Fruit fly (Drosophila melanogaster): ENCODE measurements around the gene pasha.

Gene pasha

dm6 chr3R:31669153-31669934, 51.6 kb downstream of the pasha start, which contains the start of gene Zmynd8 (continued):
- no peak for TF ChIP-seq CG15696 (tag; optimal IDR thresholded peaks at IDR 0.05)
- TF ChIP-seq crc (GFP tag; optimal IDR thresholded peaks at IDR 0.05): no peak
- TF ChIP-seq sens (GFP tag): peak; percentile 27
- no peak for TF ChIP-seq CG30403 (GFP tag; optimal IDR thresholded peaks at IDR 0.05)
- TF ChIP-seq Ets65A (GFP tag): peak; percentile 92
- TF ChIP-seq h (optimal IDR thresholded peaks at IDR 0.05): no peak
- TF ChIP-seq Optix (GFP tag; IDR thresholded peaks at IDR 0.05): no peak
- no peak for TF ChIP-seq Awh (GFP tag; IDR thresholded peaks at IDR 0.05)

Data from whole organism, embryonic.